Worm (Caenorhabditis elegans) whole organism, L4/young adult: Measurements from ENCODE around the gene chs-2.
A peak's percentile ranks its signal among the peaks of the same experiment; 100 is the strongest.

ENCODE experiments used
- W03F9.2 ChIP-seq: fragments of 150-350 bp; optimal IDR thresholded peaks from 2 replicates; lab custom pipeline; 2014; ENCODE audit warnings: missing biosample characterization, missing genetic modification characterization
- dao-5 ChIP-seq: sonication (generic microtip); optimal IDR thresholded peaks from 2 replicates; lab custom pipeline; 2016; ENCODE audit warnings: missing genotype, missing genetic modification characterization, moderate library complexity, missing compliant biosample characterization
- him-1 ChIP-seq: sonication (generic microtip); optimal IDR thresholded peaks from 2 replicates; lab custom pipeline; 2016; ENCODE audit warnings: missing genotype, missing genetic modification reagents, missing genetic modification characterization, missing compliant biosample characterization

DNA sequence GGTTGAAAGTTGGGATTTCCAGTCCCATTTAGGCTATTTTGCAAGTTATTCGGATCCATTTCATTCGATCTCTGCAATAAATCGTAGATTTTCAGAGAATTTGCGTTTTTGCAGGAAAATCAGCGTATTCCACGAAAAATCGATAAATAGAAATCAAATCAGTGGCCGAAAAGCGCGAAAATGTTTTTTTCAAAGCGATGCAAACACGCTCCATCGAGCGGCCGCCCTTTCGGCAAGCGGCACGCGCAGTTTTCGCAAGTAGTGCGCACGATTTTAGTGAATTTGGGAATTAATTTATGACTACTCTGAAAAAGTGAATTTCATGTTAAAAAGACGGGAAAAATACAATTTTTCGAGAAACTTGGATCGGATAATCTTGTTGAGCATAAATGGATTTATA lies 58.3 kb downstream of the chs-2 start:
- TF ChIP-seq him-1 (tag; lab: Kevin White, UChicago) = peak; percentile 49
- TF ChIP-seq W03F9.2 = peak; percentile 93
- peak; percentile 32 for TF ChIP-seq dao-5 (tag; lab: Kevin White, UChicago)
